Worm (Caenorhabditis elegans) whole organism, midembryonic: ENCODE data around the gene nhr-70.

Experiments used
- ref-1 ChIP-seq: fragments of 200-800 bp; sonication (Bioruptor generic); conservative IDR thresholded peaks from 2 replicates; pipeline ENCODE4 v1.3.6; 2022; ENCODE audit warnings: missing genetic modification reagents, missing genetic modification characterization, missing compliant biosample characterization
- ztf-29 ChIP-seq: fragments of 200-800 bp; sonication (Bioruptor generic); IDR thresholded peaks from 2 replicates; pipeline ENCODE4 v1.3.6; 2022; ENCODE audit warnings: missing genetic modification reagents, missing genetic modification characterization, missing compliant biosample characterization

- TF ChIP-seq ztf-29 (GFP tag; lab: Robert Waterston, UW): peak; percentile 76
- TF ChIP-seq ref-1: no peak
Measured at ce11 chrV:18597779-18598178, 18.6 kb upstream of the nhr-70 start.
